Fruit fly (Drosophila melanogaster) whole organism, embryonic: ENCODE measurements around the gene CG31743.
A peak's percentile ranks its signal among the peaks of the same experiment; 100 is the strongest.

Experiments used
- Aef1 ChIP-seq: fragments of 200-800 bp; sonication (Bioruptor generic); IDR thresholded peaks from 3 replicates; pipeline ENCODE4 v1.3.6; 2022; ENCODE audit warnings: missing biosample characterization, missing genetic modification characterization
- CG11456 ChIP-seq: fragments of 200-800 bp; sonication (Bioruptor generic); IDR thresholded peaks from 3 replicates; pipeline ENCODE4 v1.3.6; 2022; ENCODE audit warnings: missing biosample characterization, missing genetic modification characterization
- CG12942 ChIP-seq: fragments of 200-800 bp; sonication (Bioruptor generic); optimal IDR thresholded peaks from 3 replicates; lab custom pipeline; 2016; ENCODE audit warnings: missing biosample characterization, missing genetic modification characterization
- CG13624 ChIP-seq: fragments of 200-800 bp; sonication (Bioruptor generic); optimal IDR thresholded peaks from 2 replicates; lab custom pipeline; 2016; ENCODE audit warnings: missing biosample characterization, missing genetic modification characterization
- CG13775 ChIP-seq: fragments of 200-800 bp; sonication (Bioruptor generic); optimal IDR thresholded peaks from 3 replicates; lab custom pipeline; 2017; ENCODE audit warnings: missing biosample characterization, mild to moderate bottlenecking, missing genetic modification characterization
- CG15514 ChIP-seq: fragments of 200-800 bp; sonication (Bioruptor generic); optimal IDR thresholded peaks from 3 replicates; lab custom pipeline; 2017; ENCODE audit warnings: missing biosample characterization, missing genetic modification characterization, mild to moderate bottlenecking, moderate library complexity, missing genetic modification reagents
- CG16863 ChIP-seq: fragments of 200-800 bp; sonication (Bioruptor generic); optimal IDR thresholded peaks from 3 replicates; lab custom pipeline; 2016; ENCODE audit warnings: missing biosample characterization, missing genetic modification characterization
- CG17186 ChIP-seq: fragments of 200-800 bp; sonication (Bioruptor generic); optimal IDR thresholded peaks from 3 replicates; lab custom pipeline; 2017; ENCODE audit warnings: missing biosample characterization, missing genetic modification reagents, missing genetic modification characterization
- CG17328 ChIP-seq: fragments of 200-800 bp; sonication (Bioruptor generic); IDR thresholded peaks from 2 replicates; pipeline ENCODE4 v1.3.6; 2022; ENCODE audit warnings: missing biosample characterization, missing genetic modification characterization
- CG18764 ChIP-seq: fragments of 200-800 bp; sonication (Bioruptor generic); optimal IDR thresholded peaks from 3 replicates; lab custom pipeline; 2016; ENCODE audit warnings: missing biosample characterization, missing genetic modification characterization
- CG33213 ChIP-seq: fragments of 200-800 bp; sonication (Bioruptor generic); optimal IDR thresholded peaks from 3 replicates; lab custom pipeline; 2016; ENCODE audit warnings: missing biosample characterization, missing genetic modification characterization
- CG43689 ChIP-seq: fragments of 200-800 bp; sonication (Bioruptor generic); IDR thresholded peaks from 2 replicates; pipeline ENCODE4 v1.3.6; 2022; ENCODE audit warnings: missing biosample characterization, missing genetic modification characterization
- CG6791 ChIP-seq: fragments of 200-800 bp; sonication (Bioruptor generic); IDR thresholded peaks from 3 replicates; pipeline ENCODE4 v1.3.6; 2022; ENCODE audit warnings: missing biosample characterization, missing genetic modification characterization; ENCODE audit not compliant: partially characterized antibody
- CG7987 ChIP-seq: fragments of 200-800 bp; sonication (Bioruptor generic); optimal IDR thresholded peaks from 2 replicates; lab custom pipeline; 2018; ENCODE audit warnings: missing biosample characterization, mild to moderate bottlenecking, missing genetic modification characterization, moderate library complexity
- CkIIα-i1 ChIP-seq: fragments of 200-800 bp; sonication (Bioruptor generic); IDR thresholded peaks from 2 replicates; pipeline ENCODE4 v1.3.6; 2022; ENCODE audit warnings: missing biosample characterization, missing genetic modification characterization
- Eip74EF ChIP-seq, 2 experiments: fragments of 200-800 bp in 1 of 2; fragments of >200 bp in 1 of 2; sonication (Bioruptor generic) in 1 of 2; optimal IDR thresholded peaks; 2 replicates each; lab custom pipeline; 2017 to 2019; ENCODE audit warnings: missing biosample characterization in 2 of 2, missing genetic modification characterization in 2 of 2, mild to moderate bottlenecking in 1 of 2, moderate library complexity in 1 of 2
- Gug ChIP-seq: fragments of 200-800 bp; sonication (Bioruptor generic); IDR thresholded peaks from 4 replicates; pipeline ENCODE4 v1.3.6; 2022; ENCODE audit warnings: missing biosample characterization, missing genetic modification characterization
- H15 ChIP-seq: fragments of 200-800 bp; sonication (Bioruptor generic); IDR thresholded peaks from 3 replicates; pipeline ENCODE4 v1.3.6; 2022; ENCODE audit warnings: missing biosample characterization, missing genetic modification characterization
- Hand ChIP-seq: fragments of 200-800 bp; sonication (Bioruptor generic); optimal IDR thresholded peaks from 2 replicates; lab custom pipeline; 2017; ENCODE audit warnings: mild to moderate bottlenecking, missing biosample characterization, missing genetic modification reagents, missing genetic modification characterization
- Hmr ChIP-seq: fragments of 200-800 bp; sonication (Bioruptor generic); optimal IDR thresholded peaks from 3 replicates; lab custom pipeline; 2017; ENCODE audit warnings: mild to moderate bottlenecking, missing biosample characterization, missing genetic modification reagents, missing genetic modification characterization
- Hr3 ChIP-seq: fragments of 200-800 bp; sonication (Bioruptor generic); optimal IDR thresholded peaks from 3 replicates; lab custom pipeline; 2016; ENCODE audit warnings: missing biosample characterization, missing genetic modification characterization
- Kr ChIP-seq: fragments of 200-800 bp; sonication (Bioruptor generic); optimal IDR thresholded peaks from 2 replicates; lab custom pipeline; 2017; ENCODE audit warnings: missing biosample characterization, mild to moderate bottlenecking, missing genetic modification characterization
- NK7.1 ChIP-seq: fragments of 200-800 bp; sonication (Bioruptor generic); optimal IDR thresholded peaks from 3 replicates; lab custom pipeline; 2016; ENCODE audit warnings: missing biosample characterization, missing genetic modification characterization
- Opbp ChIP-seq: fragments of 200-800 bp; sonication (Bioruptor generic); IDR thresholded peaks from 3 replicates; pipeline ENCODE4 v1.3.6; 2022; ENCODE audit warnings: missing biosample characterization, missing genetic modification characterization; ENCODE audit not compliant: partially characterized antibody
- Sin3A ChIP-seq: fragments of >200 bp; optimal IDR thresholded peaks from 2 replicates; lab custom pipeline; 2018
- Sox102F ChIP-seq: fragments of 200-800 bp; sonication (Bioruptor generic); optimal IDR thresholded peaks from 2 replicates; lab custom pipeline; 2018; ENCODE audit warnings: missing biosample characterization, mild to moderate bottlenecking, missing genetic modification characterization, moderate library complexity
- Sry-β ChIP-seq: fragments of 200-800 bp; sonication (Bioruptor generic); optimal IDR thresholded peaks from 2 replicates; lab custom pipeline; 2018; ENCODE audit warnings: missing biosample characterization, mild to moderate bottlenecking, missing genetic modification characterization, moderate library complexity
- Sry-δ ChIP-seq: fragments of 200-800 bp; sonication (Bioruptor generic); optimal IDR thresholded peaks from 2 replicates; lab custom pipeline; 2016; ENCODE audit warnings: missing biosample characterization, missing genetic modification characterization
- ato ChIP-seq: fragments of 200-800 bp; sonication (Bioruptor generic); IDR thresholded peaks from 2 replicates; pipeline ENCODE4 v1.3.6; 2022; ENCODE audit warnings: missing biosample characterization, missing genetic modification characterization; ENCODE audit not compliant: partially characterized antibody
- az2 ChIP-seq: fragments of 200-800 bp; sonication (Bioruptor generic); optimal IDR thresholded peaks from 3 replicates; lab custom pipeline; 2016; ENCODE audit warnings: missing biosample characterization, missing genetic modification characterization
- bab2 ChIP-seq: fragments of 200-800 bp; sonication (Bioruptor generic); optimal IDR thresholded peaks from 2 replicates; lab custom pipeline; 2016; ENCODE audit warnings: missing biosample characterization, missing genetic modification characterization
- cas ChIP-seq: fragments of 200-800 bp; sonication (Bioruptor generic); IDR thresholded peaks from 2 replicates; pipeline ENCODE4 v1.3.6; 2022; ENCODE audit warnings: missing biosample characterization, missing genetic modification characterization
- cato ChIP-seq: fragments of 200-800 bp; sonication (Bioruptor generic); optimal IDR thresholded peaks from 2 replicates; lab custom pipeline; 2016; ENCODE audit warnings: missing biosample characterization, missing genetic modification characterization, borderline replicate concordance
- cg ChIP-seq: fragments of 200-800 bp; sonication (Bioruptor generic); optimal IDR thresholded peaks from 3 replicates; lab custom pipeline; 2019; ENCODE audit warnings: missing biosample characterization, mild to moderate bottlenecking, missing genetic modification characterization, moderate library complexity
- dysf ChIP-seq: fragments of 200-800 bp; sonication (Bioruptor generic); IDR thresholded peaks from 3 replicates; pipeline ENCODE4 v1.3.6; 2022; ENCODE audit warnings: missing biosample characterization, missing genetic modification characterization
- eyg ChIP-seq: fragments of 200-800 bp; sonication (Bioruptor generic); optimal IDR thresholded peaks from 3 replicates; lab custom pipeline; 2016; ENCODE audit warnings: missing biosample characterization, missing genetic modification characterization
- insv ChIP-seq, 2 experiments: fragments of 200-800 bp; sonication (Bioruptor generic); optimal IDR thresholded peaks; 3 replicates each; lab custom pipeline; 2016 to 2018; ENCODE audit warnings: missing biosample characterization in 2 of 2, missing genetic modification characterization in 2 of 2
- klu ChIP-seq: fragments of 200-800 bp; sonication (Bioruptor generic); IDR thresholded peaks from 2 replicates; pipeline ENCODE4 v1.3.6; 2022; ENCODE audit warnings: missing biosample characterization, missing genetic modification characterization
- lilli ChIP-seq: fragments of 200-800 bp; sonication (Bioruptor generic); optimal IDR thresholded peaks from 3 replicates; lab custom pipeline; 2016; ENCODE audit warnings: missing biosample characterization, missing genetic modification characterization
- nom ChIP-seq: fragments of 200-800 bp; sonication (Bioruptor generic); optimal IDR thresholded peaks from 2 replicates; lab custom pipeline; 2017; ENCODE audit warnings: missing biosample characterization, missing genetic modification characterization, mild to moderate bottlenecking, moderate library complexity, missing genetic modification reagents
- otp ChIP-seq: fragments of 200-800 bp; sonication (Bioruptor generic); IDR thresholded peaks from 3 replicates; pipeline ENCODE4, ENCODE4 v1.3.6; 2022; ENCODE audit warnings: missing biosample characterization, missing genetic modification characterization
- scrt ChIP-seq: fragments of 200-800 bp; sonication (Bioruptor generic); optimal IDR thresholded peaks from 2 replicates; lab custom pipeline; 2018; ENCODE audit warnings: missing biosample characterization, mild to moderate bottlenecking, missing genetic modification characterization, moderate library complexity
- stc ChIP-seq: fragments of 200-800 bp; sonication (Bioruptor generic); IDR thresholded peaks from 2 replicates; pipeline ENCODE4 v1.3.6; 2022; ENCODE audit warnings: missing biosample characterization, missing genetic modification characterization
- unpg ChIP-seq: fragments of 200-800 bp; sonication (Bioruptor generic); optimal IDR thresholded peaks from 3 replicates; lab custom pipeline; 2018; ENCODE audit warnings: missing biosample characterization, mild to moderate bottlenecking, missing genetic modification characterization, moderate library complexity
- wek ChIP-seq: fragments of 200-800 bp; sonication (Bioruptor generic); optimal IDR thresholded peaks from 3 replicates; lab custom pipeline; 2018; ENCODE audit warnings: missing biosample characterization, mild to moderate bottlenecking, missing genetic modification characterization, moderate library complexity
- zf30C ChIP-seq: fragments of 200-800 bp; sonication (Bioruptor generic); optimal IDR thresholded peaks from 3 replicates; lab custom pipeline; 2018; ENCODE audit warnings: missing biosample characterization, mild to moderate bottlenecking, missing genetic modification characterization

The CG31743 gene

dm6 chr2L:16887660-16888573 lies 8.6 kb downstream of the CG31743 start, which contains the start of the genes osi and tweek (continued):
- TF ChIP-seq unpg (no peak), Gug (GFP tag; lab: Robert Waterston, UW) (peak; percentile 65; the same call in 2 of the 4 replicates), ato (GFP tag; lab: Robert Waterston, UW) (peak; percentile 76), CG7987 (GFP tag; lab: Kevin White, UChicago) (no peak), Sry-δ (GFP tag; lab: Kevin White, UChicago) (peak; percentile 94), Hr3 (peak; percentile 86), insv (GFP tag; optimal IDR thresholded peaks at IDR 0.05; lab: Kevin White, UChicago) (peak in 1 of 2 experiments; percentile 9), az2 (GFP tag; lab: Kevin White, UChicago) (peak; percentile 70), CG16863 (peak; percentile 26), bab2 (peak; percentile 29), Opbp (GFP tag; lab: Robert Waterston, UW) (peak; percentile 87), Kr (GFP tag; lab: Kevin White, UChicago) (no peak), cg (GFP tag; lab: Kevin White, UChicago) (no peak), CkIIα-i1 (no peak), CG43689 (GFP tag; lab: Robert Waterston, UW) (no peak; the same call in 1 of the 2 replicates), Aef1 (GFP tag; lab: Robert Waterston, UW) (peak; percentile 57; the same call in 2 of the 3 replicates), NK7.1 (GFP tag; lab: Kevin White, UChicago) (no peak), CG11456 (GFP tag; lab: Robert Waterston, UW) (peak; percentile 68; the same call in 2 of the 3 replicates), H15 (GFP tag; lab: Robert Waterston, UW) (0 out of 3 replicates have a peak, but pooled peaks have one; percentile 11), CG13624 (GFP tag; lab: Kevin White, UChicago) (no peak), dysf (GFP tag; lab: Robert Waterston, UW) (peak; percentile 52; the same call in 1 of the 3 replicates), CG17328 (GFP tag; lab: Robert Waterston, UW) (0 out of 2 replicates have a peak, but pooled peaks have one; percentile 8), Sin3A (lab: Kevin White, UChicago) (peak; percentile 61), Eip74EF (GFP tag; optimal IDR thresholded peaks at IDR 0.05; lab: Kevin White, UChicago) (no peak), cato (GFP tag; lab: Kevin White, UChicago) (peak; percentile 72), stc (no peak), nom (no peak), CG13775 (GFP tag; lab: Kevin White, UChicago) (peak; percentile 83), Sry-β (GFP tag; lab: Kevin White, UChicago) (peak; percentile 69), CG15514 (GFP tag; lab: Kevin White, UChicago) (peak; percentile 64), Hand (GFP tag; lab: Kevin White, UChicago) (peak; percentile 2), otp (GFP tag; lab: Robert Waterston, UW) (no peak), CG12942 (GFP tag; lab: Kevin White, UChicago) (peak; percentile 67), wek (GFP tag; lab: Kevin White, UChicago) (peak; percentile 55), scrt (GFP tag; lab: Kevin White, UChicago) (no peak), CG17186 (no peak), klu (GFP tag; lab: Robert Waterston, UW) (peak; percentile 44; the same call in 1 of the 2 replicates), Sox102F (GFP tag; lab: Kevin White, UChicago) (no peak), CG6791 (peak; percentile 93), eyg (GFP tag; lab: Kevin White, UChicago) (no peak), zf30C (GFP tag; lab: Kevin White, UChicago) (no peak), CG18764 (GFP tag; lab: Kevin White, UChicago) (no peak), cas (GFP tag; lab: Robert Waterston, UW) (no peak), CG33213 (peak; percentile 14), Hmr (peak; percentile 73), lilli (GFP tag; lab: Kevin White, UChicago) (peak; percentile 66)
